Worm (Caenorhabditis elegans) whole organism, midembryonic: ENCODE results near the gene C39B5.5.

Experiments
- T22C8.4 ChIP-seq: fragments of 200-800 bp; sonication (Bioruptor generic); IDR thresholded peaks from 2 replicates; pipeline ENCODE4 v1.3.6; 2022; ENCODE audit warnings: missing genetic modification characterization, missing compliant biosample characterization
- cog-1 ChIP-seq: sonication (generic microtip); optimal IDR thresholded peaks from 2 replicates; lab custom pipeline; 2016; ENCODE audit warnings: missing genetic modification characterization, missing compliant biosample characterization
- flt-1 ChIP-seq: fragments of 200-800 bp; sonication (Bioruptor generic); IDR thresholded peaks from 2 replicates; pipeline ENCODE4 v1.3.6; 2022; ENCODE audit warnings: missing genetic modification characterization, missing compliant biosample characterization
- klf-2 ChIP-seq: fragments of 200-800 bp; sonication (Bioruptor generic); conservative IDR thresholded peaks from 2 replicates; pipeline ENCODE4 v1.3.6; 2022; ENCODE audit warnings: missing genetic modification reagents, missing genetic modification characterization, missing compliant biosample characterization
- med-1 ChIP-seq: sonication (generic microtip); optimal IDR thresholded peaks from 2 replicates; lab custom pipeline; 2017; ENCODE audit warnings: missing genetic modification characterization, mild to moderate bottlenecking, missing compliant biosample characterization, antibody characterized with exemption, missing genetic modification reagents; ENCODE audit not compliant: insufficient read depth
- ref-1 ChIP-seq: fragments of 200-800 bp; sonication (Bioruptor generic); conservative IDR thresholded peaks from 2 replicates; pipeline ENCODE4 v1.3.6; 2022; ENCODE audit warnings: missing genetic modification reagents, missing genetic modification characterization, missing compliant biosample characterization
- tab-1 ChIP-seq: fragments of 200-800 bp; sonication (Bioruptor generic); IDR thresholded peaks from 2 replicates; pipeline ENCODE4 v1.3.6; 2022; ENCODE audit warnings: missing genetic modification characterization, missing compliant biosample characterization
- ztf-23 ChIP-seq: fragments of 200-800 bp; sonication (Bioruptor generic); IDR thresholded peaks from 2 replicates; pipeline ENCODE4 v1.3.6; 2022; ENCODE audit warnings: missing genetic modification reagents, missing genetic modification characterization, missing compliant biosample characterization
- ztf-29 ChIP-seq: fragments of 200-800 bp; sonication (Bioruptor generic); IDR thresholded peaks from 2 replicates; pipeline ENCODE4 v1.3.6; 2022; ENCODE audit warnings: missing genetic modification reagents, missing genetic modification characterization, missing compliant biosample characterization

C39B5.5 gene

DNA sequence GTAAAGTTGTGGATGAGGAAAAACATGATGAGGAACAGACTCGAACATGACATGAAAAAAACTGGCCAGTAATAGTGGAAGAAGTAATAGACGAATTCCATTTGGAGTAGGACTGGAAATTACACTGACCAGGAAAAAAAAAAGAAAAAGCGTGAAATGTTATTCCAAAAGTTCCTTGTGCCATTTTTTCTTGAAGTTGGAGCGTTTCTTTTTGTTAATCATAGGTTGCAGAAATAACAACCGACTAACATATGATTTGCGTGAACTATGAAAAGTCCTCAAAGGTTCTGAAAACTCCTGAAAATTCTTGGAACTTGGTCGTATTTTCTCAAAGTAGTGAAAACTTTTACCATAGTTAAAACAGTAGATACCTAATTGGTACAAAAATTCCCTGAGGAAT, 37.8 kb downstream of the C39B5.5 start, which contains the start of gene srd-67:
Gene srd-67, minus strand, starts transcription at position 101 of the 400 bp plus-strand sequence.
- no peak for TF ChIP-seq klf-2 (GFP tag; lab: Robert Waterston, UW)
- no peak for TF ChIP-seq ztf-29 (GFP tag; lab: Robert Waterston, UW)
- TF ChIP-seq ztf-23 = no peak
- no peak for TF ChIP-seq T22C8.4 (GFP tag; lab: Robert Waterston, UW)
- no peak for TF ChIP-seq tab-1

DNA sequence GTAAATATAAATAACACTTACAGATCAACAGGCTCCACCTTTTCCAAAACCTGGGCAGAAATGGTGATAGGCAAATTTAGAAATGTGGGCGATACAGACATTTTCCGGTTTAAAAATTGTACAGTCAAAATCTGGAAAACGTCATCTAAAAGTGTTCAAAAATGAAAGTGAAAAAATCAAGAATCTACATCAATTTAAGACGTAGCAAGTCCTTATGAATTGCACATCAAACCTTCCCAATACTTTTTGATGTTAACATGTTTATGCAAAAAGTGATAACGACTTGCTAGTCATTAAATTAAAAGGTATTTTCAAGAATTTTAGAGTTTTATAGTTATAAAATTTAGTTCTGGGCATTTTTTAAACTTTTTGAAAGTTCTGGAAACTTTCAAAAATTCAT, 43.4 kb downstream of the C39B5.5 start, which contains the start of gene fbxa-7:
Gene fbxa-7, minus strand, starts transcription at position 101 of the 400 bp plus-strand sequence.
- TF ChIP-seq med-1 (GFP tag; lab: Kevin White, UChicago) = no peak
- no peak for TF ChIP-seq T22C8.4 (GFP tag; lab: Robert Waterston, UW)
- TF ChIP-seq ztf-29 (GFP tag; lab: Robert Waterston, UW) = no peak
- no peak for TF ChIP-seq tab-1
- TF ChIP-seq klf-2 (GFP tag; lab: Robert Waterston, UW) = no peak
- no peak for TF ChIP-seq flt-1 (GFP tag; lab: Robert Waterston, UW)
- TF ChIP-seq ref-1 = no peak
- no peak for TF ChIP-seq ztf-23
- TF ChIP-seq cog-1 (tag; lab: Kevin White, UChicago) = no peak

DNA sequence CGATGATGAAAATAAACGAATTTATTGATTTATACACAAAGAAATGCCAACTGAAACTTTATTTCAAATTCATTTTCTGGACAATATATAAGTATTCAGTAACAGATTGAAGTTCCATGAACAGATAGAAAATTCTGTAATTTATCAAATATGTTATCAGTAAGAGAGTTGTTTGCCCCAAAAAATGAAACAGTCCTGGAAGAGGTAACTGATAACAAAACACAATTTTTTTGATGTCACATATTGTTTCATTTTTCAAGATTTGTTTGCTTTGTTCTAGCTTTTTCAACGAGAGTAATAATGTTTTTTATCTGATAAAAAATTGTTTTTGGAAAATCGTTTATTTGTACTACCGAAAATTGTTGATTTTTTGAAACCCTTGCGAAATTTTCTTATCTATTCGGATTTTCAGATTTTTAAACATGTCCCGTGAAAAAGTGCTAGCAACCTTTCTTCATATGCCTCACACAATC, 45.1 kb downstream of the C39B5.5 start, which contains the start of gene fbxa-73:
Gene fbxa-73, plus strand, starts transcription at position 423 of the 473 bp plus-strand sequence.
- TF ChIP-seq flt-1 (GFP tag; lab: Robert Waterston, UW) = no peak
- no peak for TF ChIP-seq ztf-29 (GFP tag; lab: Robert Waterston, UW)
- TF ChIP-seq cog-1 (tag; lab: Kevin White, UChicago) = no peak
- TF ChIP-seq ref-1 = no peak

DNA sequence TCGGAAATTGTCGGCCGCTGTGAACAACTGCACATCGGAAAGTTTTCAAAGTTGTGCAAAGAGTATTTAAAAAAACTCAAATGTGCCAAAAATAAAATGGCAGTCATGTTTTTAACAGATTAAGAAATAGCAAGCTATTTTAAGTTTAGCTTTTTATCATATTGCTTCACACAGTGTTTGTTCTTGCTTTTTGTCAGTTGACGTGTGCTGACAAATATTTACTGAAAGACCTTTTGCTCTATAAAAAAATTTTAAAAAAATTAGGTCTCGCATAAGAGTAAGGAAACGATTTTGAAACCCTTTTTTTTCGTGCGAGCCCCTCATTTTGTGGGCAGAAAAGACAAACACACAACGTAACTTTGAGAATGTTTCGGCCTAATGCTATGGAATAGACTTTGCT, 47.6 kb downstream of the C39B5.5 start, which contains the start of gene fbxa-71:
Gene fbxa-71, plus strand, starts transcription at position 301 of the 400 bp plus-strand sequence.
- TF ChIP-seq ztf-23 (no peak), ztf-29 (GFP tag; lab: Robert Waterston, UW) (no peak), tab-1 (no peak), T22C8.4 (GFP tag; lab: Robert Waterston, UW) (no peak), ref-1 (no peak), med-1 (GFP tag; lab: Kevin White, UChicago) (no peak), cog-1 (tag; lab: Kevin White, UChicago) (no peak), klf-2 (GFP tag; lab: Robert Waterston, UW) (no peak), flt-1 (GFP tag; lab: Robert Waterston, UW) (no peak)

DNA sequence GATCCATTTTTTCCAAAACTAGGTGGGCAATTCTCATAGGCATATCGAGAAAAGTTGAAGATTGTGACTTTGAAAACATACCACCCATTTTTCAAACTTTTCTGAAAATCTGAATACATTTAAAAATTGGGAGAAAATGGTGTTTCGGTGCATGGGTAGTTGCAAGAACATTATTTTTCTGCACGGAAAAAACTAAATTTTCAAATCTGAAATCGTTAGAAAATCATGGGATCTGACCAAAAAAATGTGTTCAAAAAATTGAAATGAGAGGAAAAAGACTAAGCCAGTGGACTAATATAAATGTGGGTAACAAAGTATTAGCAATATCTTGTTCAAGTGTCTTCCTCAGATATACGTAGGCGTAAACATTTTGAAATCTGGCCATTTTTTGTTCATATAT, 50.9 kb downstream of the C39B5.5 start, which contains the start of gene fbxa-43:
Gene fbxa-43, minus strand, starts transcription at position 101 of the 400 bp plus-strand sequence.
- TF ChIP-seq med-1 (GFP tag; lab: Kevin White, UChicago) (no peak), ztf-29 (GFP tag; lab: Robert Waterston, UW) (no peak), tab-1 (no peak), T22C8.4 (GFP tag; lab: Robert Waterston, UW) (no peak), cog-1 (tag; lab: Kevin White, UChicago) (no peak), flt-1 (GFP tag; lab: Robert Waterston, UW) (no peak)

DNA sequence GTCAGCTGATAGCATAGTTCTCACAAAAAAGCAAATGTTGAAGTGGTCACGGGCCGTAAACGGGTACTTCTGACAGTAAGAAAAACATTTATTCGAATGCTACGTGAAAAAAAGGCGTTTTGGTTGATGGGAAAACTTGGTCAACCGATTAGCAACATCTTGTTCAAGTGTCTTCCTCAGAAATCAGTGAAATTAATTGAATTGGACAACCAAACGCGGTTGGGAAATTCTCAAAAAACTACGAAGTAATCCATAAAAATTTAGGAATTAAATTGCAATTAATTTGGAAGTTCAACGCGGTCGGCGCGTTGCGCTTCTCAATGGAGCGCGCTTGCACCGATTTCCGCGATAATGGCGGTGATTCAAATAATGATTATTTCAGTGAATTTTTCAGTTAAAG, 51.4 kb downstream of the C39B5.5 start:
- no peak for TF ChIP-seq flt-1 (GFP tag; lab: Robert Waterston, UW)
- no peak for TF ChIP-seq tab-1
- TF ChIP-seq klf-2 (GFP tag; lab: Robert Waterston, UW) = no peak
- no peak for TF ChIP-seq T22C8.4 (GFP tag; lab: Robert Waterston, UW)
- TF ChIP-seq med-1 (GFP tag; lab: Kevin White, UChicago) = no peak
- TF ChIP-seq ztf-29 (GFP tag; lab: Robert Waterston, UW) = no peak
- no peak for TF ChIP-seq cog-1 (tag; lab: Kevin White, UChicago)
- TF ChIP-seq ztf-23 = no peak
- TF ChIP-seq ref-1 = no peak
